Fruit fly (Drosophila melanogaster) whole organism, prepupa: ENCODE results near the gene CG9135.

Experiments used
- Blimp-1 ChIP-seq: fragments of 200-800 bp; sonication (Bioruptor generic); optimal IDR thresholded peaks from 3 replicates; lab custom pipeline; 2017; ENCODE audit warnings: missing biosample characterization, missing genetic modification characterization, mild to moderate bottlenecking, moderate library complexity, missing genetic modification reagents
- CG15336 ChIP-seq: fragments of 200-800 bp; sonication (Bioruptor generic); IDR thresholded peaks from 2 replicates; pipeline ENCODE4 v1.3.6; 2022; ENCODE audit warnings: missing biosample characterization, missing genetic modification characterization
- CG3919 ChIP-seq: fragments of 200-800 bp; sonication (Bioruptor generic); optimal IDR thresholded peaks from 3 replicates; lab custom pipeline; 2016; ENCODE audit warnings: missing biosample characterization, missing genetic modification characterization
- CG6808 ChIP-seq: fragments of 200-800 bp; sonication (Bioruptor generic); optimal IDR thresholded peaks from 3 replicates; lab custom pipeline; 2017; ENCODE audit warnings: missing biosample characterization, missing genetic modification characterization, mild to moderate bottlenecking, moderate library complexity, missing genetic modification reagents
- CG8319 ChIP-seq: fragments of 200-800 bp; sonication (Bioruptor generic); optimal IDR thresholded peaks from 3 replicates; lab custom pipeline; 2016; ENCODE audit warnings: missing biosample characterization, missing genetic modification characterization
- CG9139 ChIP-seq: fragments of 200-800 bp; sonication (Bioruptor generic); optimal IDR thresholded peaks from 3 replicates; lab custom pipeline; 2017; ENCODE audit warnings: missing biosample characterization, mild to moderate bottlenecking, missing genetic modification characterization
- Eip75B ChIP-seq: fragments of 200-800 bp; sonication (Bioruptor generic); optimal IDR thresholded peaks from 3 replicates; lab custom pipeline; 2016; ENCODE audit warnings: missing biosample characterization, missing genetic modification characterization
- Smox ChIP-seq: fragments of 200-800 bp; sonication (Bioruptor generic); optimal IDR thresholded peaks from 3 replicates; lab custom pipeline; 2016; ENCODE audit warnings: missing biosample characterization, missing genetic modification characterization
- cyc ChIP-seq: fragments of 200-800 bp; sonication (Bioruptor generic); optimal IDR thresholded peaks from 3 replicates; lab custom pipeline; 2016; ENCODE audit warnings: missing biosample characterization, missing genetic modification characterization
- dac ChIP-seq: fragments of 200-800 bp; sonication (Bioruptor generic); optimal IDR thresholded peaks from 2 replicates; lab custom pipeline; 2017; ENCODE audit warnings: missing biosample characterization, mild to moderate bottlenecking, missing genetic modification characterization
- pdm3 ChIP-seq: fragments of 200-800 bp; sonication (Bioruptor generic); optimal IDR thresholded peaks from 3 replicates; lab custom pipeline; 2016; ENCODE audit warnings: missing biosample characterization, missing genetic modification characterization

- TF ChIP-seq Blimp-1 (no peak), CG8319 (GFP tag; lab: Kevin White, UChicago) (no peak), CG3919 (GFP tag; lab: Kevin White, UChicago) (no peak), CG9139 (GFP tag; lab: Kevin White, UChicago) (no peak), Eip75B (no peak), Smox (no peak), CG15336 (GFP tag; lab: Robert Waterston, UW) (no peak), cyc (GFP tag; lab: Kevin White, UChicago) (no peak), CG6808 (GFP tag; lab: Kevin White, UChicago) (no peak), dac (GFP tag; lab: Kevin White, UChicago) (no peak), pdm3 (GFP tag; lab: Kevin White, UChicago) (no peak)
These were observed 39.8 kb downstream of the CG9135 start for dm6 chr2L:6090365-6090764.
